Worm (Caenorhabditis elegans) whole organism, dauer: ENCODE data around the gene ZK688.7.

Experiments used
- unc-62 ChIP-seq: sonication (generic microtip); optimal IDR thresholded peaks from 2 replicates; lab custom pipeline; 2017; ENCODE audit warnings: missing biosample characterization, missing genetic modification reagents, missing genetic modification characterization

Gene ZK688.7

DNA sequence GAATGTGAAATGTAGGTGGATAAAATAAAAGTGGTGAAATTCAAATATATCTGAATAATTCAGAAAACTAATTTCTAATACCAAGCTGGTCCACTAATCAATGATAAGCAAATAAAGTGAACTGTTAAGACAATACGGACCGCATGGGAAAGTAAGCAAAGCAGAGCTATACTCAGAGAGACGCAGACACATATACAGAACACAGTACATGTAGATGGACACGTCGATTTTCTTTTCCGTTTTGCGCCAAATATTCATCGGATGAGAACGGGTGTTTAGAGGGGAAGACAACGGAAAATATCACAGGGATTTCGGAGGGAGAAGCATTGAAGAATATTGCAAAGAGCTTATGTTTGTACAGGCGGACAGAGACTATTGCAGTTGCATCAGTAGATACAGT lies 14.5 kb upstream of the ZK688.7 start:
- no peak for TF ChIP-seq unc-62 (GFP tag; lab: Kevin White, UChicago)

DNA sequence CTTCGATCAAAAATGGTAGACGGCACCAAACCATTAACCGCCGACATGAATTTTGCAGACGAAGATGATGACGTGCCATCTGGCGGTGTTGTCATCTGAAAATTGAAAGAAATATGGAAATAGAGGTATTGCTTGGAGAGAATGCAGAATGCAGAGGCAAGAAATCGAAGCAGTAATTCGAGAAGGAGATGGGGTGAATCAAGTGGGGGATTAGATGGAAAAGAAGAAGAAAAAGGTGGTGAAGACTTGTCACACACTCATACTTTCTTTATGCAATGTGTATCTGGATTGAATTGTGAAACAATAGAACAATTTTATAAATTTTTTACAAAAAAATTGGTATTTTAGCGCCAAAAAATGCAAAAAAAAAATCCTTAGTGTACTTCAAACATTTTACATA lies 13.4 kb upstream of the ZK688.7 start, which contains the start of gene tag-250:
Gene tag-250 (minus strand): TSS at position 101 of the 400 bp plus-strand sequence.
- TF ChIP-seq unc-62 (GFP tag; lab: Kevin White, UChicago): no peak

DNA sequence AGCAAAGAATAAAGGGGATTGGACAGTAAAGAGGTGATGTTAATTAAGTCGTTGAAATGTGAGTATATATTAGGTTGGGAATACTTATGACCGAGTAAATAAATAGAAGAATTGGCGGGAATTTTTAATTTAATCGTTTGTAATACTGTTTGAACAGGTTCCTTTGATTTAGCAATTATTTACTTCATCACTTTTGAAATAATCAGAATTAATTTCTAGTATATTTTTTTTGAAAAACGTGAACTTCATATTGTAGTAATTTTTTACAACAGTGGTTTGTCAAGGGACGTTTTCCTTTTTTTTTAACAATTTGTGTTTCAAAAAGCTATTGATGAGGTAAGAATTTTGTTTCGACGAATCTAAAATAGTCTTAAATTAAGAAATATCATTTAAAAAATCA lies 10.8 kb upstream of the ZK688.7 start, which contains the start of gene C29E4.17:
Gene C29E4.17 (plus strand): TSS at position 301 of the 400 bp plus-strand sequence.
- no peak for TF ChIP-seq unc-62 (GFP tag; lab: Kevin White, UChicago)

DNA sequence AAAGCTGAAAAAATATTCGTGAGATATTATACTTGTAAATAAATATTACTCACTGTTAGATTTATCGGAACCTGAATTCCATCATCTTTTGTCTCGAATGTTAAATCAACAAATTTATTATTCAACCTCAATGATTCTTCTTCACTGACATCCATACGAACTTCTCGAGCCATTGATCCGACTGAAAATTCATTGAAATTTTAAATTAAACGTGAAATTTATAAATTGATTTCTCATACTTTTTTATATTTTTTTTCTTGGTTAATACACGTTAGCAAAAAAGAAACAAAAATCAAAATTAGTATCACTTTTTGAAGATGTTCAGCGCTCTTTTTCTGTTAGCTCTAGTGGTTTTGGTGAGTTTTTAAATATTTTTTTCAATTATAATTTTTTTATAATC lies 8.4 kb upstream of the ZK688.7 start, which contains the start of gene C29E4.14:
Gene C29E4.14 (plus strand): TSS at position 301 of the 400 bp plus-strand sequence.
- TF ChIP-seq unc-62 (GFP tag; lab: Kevin White, UChicago): no peak

DNA sequence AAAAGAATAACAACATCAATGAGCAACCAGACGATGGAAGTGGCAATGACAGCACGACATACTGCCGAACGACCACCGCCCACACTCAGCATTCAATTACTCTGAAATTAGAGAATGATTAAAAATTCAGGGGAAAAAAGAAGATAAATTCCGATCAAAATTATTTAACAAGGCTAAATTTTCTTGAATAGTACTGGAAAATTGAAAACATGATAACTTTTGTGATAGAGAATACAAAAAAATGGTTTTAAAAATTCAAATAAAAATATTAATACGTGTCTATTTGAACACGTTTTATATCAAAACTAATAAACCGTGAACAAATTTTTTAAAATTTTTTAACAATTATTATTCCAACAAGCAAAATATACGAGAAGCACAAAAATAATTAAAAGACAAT lies 6.2 kb upstream of the ZK688.7 start, which contains the start of gene gly-3:
Gene gly-3 (minus strand): TSS at position 101 of the 400 bp plus-strand sequence.
- TF ChIP-seq unc-62 (GFP tag; lab: Kevin White, UChicago): no peak

DNA sequence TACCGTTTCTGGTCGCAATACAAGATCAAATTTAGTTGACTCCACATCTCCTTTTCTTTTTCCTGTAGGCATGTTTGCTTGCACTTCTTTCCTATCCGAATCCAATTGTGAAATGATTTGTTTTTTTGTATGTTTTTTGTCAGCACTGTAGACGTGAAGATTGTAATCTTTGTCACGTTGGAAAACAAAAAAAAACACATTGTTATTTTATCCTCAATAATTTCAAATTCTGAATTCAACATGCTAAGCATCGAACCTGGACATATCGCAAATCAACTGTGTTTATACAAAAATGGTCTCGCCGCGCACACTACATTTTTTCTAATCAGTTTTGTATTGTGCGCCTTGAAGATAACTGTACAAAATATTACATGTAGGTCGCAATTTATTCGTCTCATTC lies 2.1 kb upstream of the ZK688.7 start, which contains the start of gene ZK688.12:
Gene ZK688.12 (minus strand): TSS at position 101 of the 400 bp plus-strand sequence.
- TF ChIP-seq unc-62 (GFP tag; lab: Kevin White, UChicago): no peak

ce11 chrIII:7909263-7909662 lies 2.2 kb downstream of the ZK688.7 start, which contains the start of gene ZK688.1:
Gene ZK688.1 (plus strand): TSS chrIII:7909563.
- TF ChIP-seq unc-62 (GFP tag; lab: Kevin White, UChicago): no peak

DNA sequence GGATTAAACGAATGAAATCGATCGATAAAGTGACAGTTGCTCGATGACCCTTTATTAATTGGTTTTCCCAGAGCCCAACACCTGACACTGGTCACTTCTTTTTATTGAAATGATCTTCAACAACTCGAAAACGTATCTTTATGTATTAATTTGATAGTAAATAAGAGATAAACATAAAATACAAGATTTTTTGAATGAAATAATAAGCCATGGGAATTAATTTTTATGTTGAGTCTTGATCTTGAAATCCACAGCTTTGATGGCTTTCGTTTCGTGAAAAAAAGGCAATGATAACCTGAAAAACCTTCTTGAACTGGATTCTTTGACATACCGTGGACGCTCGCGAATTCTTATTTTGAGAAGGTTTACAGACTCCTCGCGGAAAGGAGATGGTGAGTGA lies 3.9 kb downstream of the ZK688.7 start, which contains the start of gene pcp-5:
Gene pcp-5 (minus strand): TSS at position 101 of the 400 bp plus-strand sequence.
- TF ChIP-seq unc-62 (GFP tag; lab: Kevin White, UChicago): no peak

- no peak for TF ChIP-seq unc-62 (GFP tag; lab: Kevin White, UChicago)
Observed at ce11 chrIII:7903427-7903826, 8.0 kb downstream of the ZK688.7 start.

DNA sequence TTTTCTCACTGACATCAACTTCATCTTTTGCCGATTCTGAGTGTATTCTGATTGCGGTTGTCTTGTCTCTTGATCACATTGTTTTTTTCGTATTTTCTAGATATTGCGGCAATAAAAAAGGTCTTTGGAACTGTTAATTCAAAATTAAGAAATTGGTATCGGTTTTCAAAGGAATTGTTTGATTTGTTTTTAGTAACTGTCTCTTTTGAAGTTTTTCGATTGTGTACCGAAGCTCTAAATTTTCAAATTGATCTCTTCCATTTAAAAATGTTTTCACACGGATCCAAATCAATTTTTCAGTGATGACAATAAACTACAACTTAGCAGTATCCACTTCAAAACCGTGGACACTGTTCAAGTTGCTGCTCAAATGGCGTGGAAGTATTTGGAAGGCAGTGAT lies 10.7 kb downstream of the ZK688.7 start, which contains the start of gene best-24:
Gene best-24 (plus strand): TSS at position 301 of the 400 bp plus-strand sequence.
- no peak for TF ChIP-seq unc-62 (GFP tag; lab: Kevin White, UChicago)

DNA sequence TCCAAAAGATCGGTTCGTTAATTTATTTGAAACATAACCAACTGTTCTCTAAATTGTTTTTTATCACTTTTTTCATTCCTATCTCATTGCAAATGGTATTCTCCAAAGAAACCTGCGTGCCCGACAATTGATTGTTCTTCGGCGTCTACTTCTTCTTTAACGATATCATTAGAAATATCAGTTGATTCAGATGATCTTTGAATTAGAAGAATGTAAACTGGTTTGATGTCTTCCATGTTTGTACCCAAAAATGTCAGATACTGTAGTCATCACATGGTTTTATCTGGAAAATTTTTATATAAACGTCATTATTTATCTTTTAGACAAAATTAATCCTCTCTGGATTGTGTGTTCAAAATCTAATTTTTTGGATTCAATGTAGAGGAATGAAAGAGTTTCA lies 13.7 kb downstream of the ZK688.7 start:
- TF ChIP-seq unc-62 (GFP tag; lab: Kevin White, UChicago): no peak

DNA sequence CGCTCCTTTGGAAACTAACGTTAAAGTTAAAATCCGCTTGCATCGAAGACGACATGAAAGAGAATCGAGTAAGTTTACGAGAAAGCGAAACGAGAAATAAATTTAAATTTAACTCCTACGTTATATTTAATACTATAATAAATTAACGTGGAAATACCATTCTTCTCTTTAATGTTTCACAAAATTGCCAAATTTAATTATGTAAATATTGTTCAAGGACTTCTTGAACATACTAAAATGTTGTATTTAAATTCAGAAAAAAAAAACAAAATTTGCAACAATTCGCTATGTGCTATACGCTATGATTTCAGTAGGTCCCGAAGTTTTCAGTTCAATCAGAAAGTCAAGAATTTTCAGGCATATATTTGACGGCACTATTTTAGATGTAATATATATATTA lies 14.5 kb downstream of the ZK688.7 start, which contains the start of gene ZK688.10:
Gene ZK688.10 (minus strand): TSS at position 101 of the 400 bp plus-strand sequence.
- TF ChIP-seq unc-62 (GFP tag; lab: Kevin White, UChicago): no peak

- no peak for TF ChIP-seq unc-62 (GFP tag; lab: Kevin White, UChicago)
Observed at ce11 chrIII:7894724-7895123, 16.7 kb downstream of the ZK688.7 start, which contains the start of gene ZK688.4. Gene ZK688.4 (plus strand): TSS chrIII:7895024.

- no peak for TF ChIP-seq unc-62 (GFP tag; lab: Kevin White, UChicago)
Observed at ce11 chrIII:7893224-7893623, 18.2 kb downstream of the ZK688.7 start.

ce11 chrIII:7892333-7892732 lies 19.1 kb downstream of the ZK688.7 start:
- TF ChIP-seq unc-62 (GFP tag; lab: Kevin White, UChicago): no peak

ce11 chrIII:7891573-7892306 lies 19.7 kb downstream of the ZK688.7 start, which contains the start of the genes ZK688.5 and fahd-1:
Gene ZK688.5 (minus strand): TSS chrIII:7891623.
Gene fahd-1 (plus strand): TSS chrIII:7892256.
- TF ChIP-seq unc-62 (GFP tag; lab: Kevin White, UChicago): no peak
